Fruit fly (Drosophila melanogaster): ENCODE results near the gene Ir85a.

Gene Ir85a

DNA sequence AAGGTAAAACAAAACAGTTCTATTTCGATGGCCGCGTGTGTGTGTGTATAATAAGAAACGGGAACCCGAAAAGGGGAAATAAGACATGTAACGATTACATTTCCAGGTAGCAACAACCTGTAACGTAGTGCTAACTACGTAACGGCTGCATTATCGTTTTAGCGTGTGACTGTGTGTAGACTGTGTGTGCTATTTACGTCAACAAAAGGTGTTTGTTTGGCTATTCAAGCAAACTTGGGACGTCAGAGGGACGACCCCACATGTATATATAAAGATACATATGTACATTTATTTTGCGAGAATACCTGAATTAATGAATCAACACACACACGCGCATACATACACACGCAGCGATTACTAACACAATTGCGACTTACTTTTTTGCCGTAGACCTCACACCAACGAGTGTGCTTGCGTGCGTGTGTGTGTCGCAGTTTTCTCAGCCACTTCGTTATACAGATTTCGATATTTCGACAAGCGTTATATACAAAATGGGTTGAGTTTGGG is 25.1 kb downstream of the Ir85a start (continued):
- TF ChIP-seq Atf6 (GFP tag; IDR thresholded peaks at IDR 0.05) (peak; percentile 69), ase (GFP tag; IDR thresholded peaks at IDR 0.05) (no peak), sc (optimal IDR thresholded peaks at IDR 0.05) (no peak), sc (GFP tag; optimal IDR thresholded peaks at IDR 0.05) (no peak), ewg (GFP tag; optimal IDR thresholded peaks at IDR 0.05) (no peak), Kr (GFP tag; optimal IDR thresholded peaks at IDR 0.05) (no peak), pho (GFP tag; optimal IDR thresholded peaks at IDR 0.05) (no peak), gsb (GFP tag; IDR thresholded peaks at IDR 0.05) (peak; percentile 43; the same call in 1 of the 2 replicates), sim (GFP tag; IDR thresholded peaks at IDR 0.05) (no peak), bab2 (GFP tag; optimal IDR thresholded peaks at IDR 0.05) (no peak), Nf-YA (GFP tag; IDR thresholded peaks at IDR 0.05) (no peak), yki (optimal IDR thresholded peaks at IDR 0.05) (no peak), repo (GFP tag; optimal IDR thresholded peaks at IDR 0.05) (no peak), lbe (GFP tag; optimal IDR thresholded peaks at IDR 0.05) (peak; percentile 11), stwl (tag; optimal IDR thresholded peaks at IDR 0.05) (no peak), Nf-YC (tag; optimal IDR thresholded peaks at IDR 0.05) (no peak), seq (GFP tag; IDR thresholded peaks at IDR 0.05) (peak; percentile 39; the same call in 1 of the 2 replicates), CG1024 (GFP tag; IDR thresholded peaks at IDR 0.05) (no peak), br (optimal IDR thresholded peaks at IDR 0.05) (no peak), fd102C (GFP tag; optimal IDR thresholded peaks at IDR 0.05) (no peak), Lpt (GFP tag; optimal IDR thresholded peaks at IDR 0.05) (no peak), wek (GFP tag; optimal IDR thresholded peaks at IDR 0.05) (no peak), Hr3 (GFP tag; optimal IDR thresholded peaks at IDR 0.05) (no peak), schlank (tag; optimal IDR thresholded peaks at IDR 0.05) (peak; percentile 6), CG13123 (GFP tag; optimal IDR thresholded peaks at IDR 0.05) (no peak), Hr51 (GFP tag; optimal IDR thresholded peaks at IDR 0.05) (peak in 1 of 2 experiments; percentile 27), CG16863 (GFP tag; optimal IDR thresholded peaks at IDR 0.05) (peak; percentile 43), eyg (GFP tag; optimal IDR thresholded peaks at IDR 0.05) (no peak), CrebB (tag; optimal IDR thresholded peaks at IDR 0.05) (peak; percentile 72), CG12236 (GFP tag; optimal IDR thresholded peaks at IDR 0.05) (no peak), ara (GFP tag; IDR thresholded peaks at IDR 0.05) (no peak), CG30431 (GFP tag; optimal IDR thresholded peaks at IDR 0.05) (no peak), CG1602 (GFP tag; optimal IDR thresholded peaks at IDR 0.05) (no peak), bbx (GFP tag; IDR thresholded peaks at IDR 0.05; ENCODE audit: partially characterized antibody) (no peak), CG2875 (GFP tag; optimal IDR thresholded peaks at IDR 0.05) (peak; percentile 5), CG6791 (GFP tag; IDR thresholded peaks at IDR 0.05; ENCODE audit: partially characterized antibody) (no peak), CG30020 (tag; optimal IDR thresholded peaks at IDR 0.05) (no peak), tap (tag; optimal IDR thresholded peaks at IDR 0.05) (no peak), CG33213 (GFP tag; optimal IDR thresholded peaks at IDR 0.05) (peak; percentile 35), org-1 (GFP tag; optimal IDR thresholded peaks at IDR 0.05) (peak; percentile 27), CG5180 (GFP tag; optimal IDR thresholded peaks at IDR 0.05) (peak; percentile 30), dpn (GFP tag; optimal IDR thresholded peaks at IDR 0.05) (no peak), nmo (GFP tag; optimal IDR thresholded peaks at IDR 0.05) (no peak), rib (GFP tag; IDR thresholded peaks at IDR 0.05) (peak; percentile 77), CTCF (GFP tag; optimal IDR thresholded peaks at IDR 0.05) (no peak), Bteb2 (GFP tag; optimal IDR thresholded peaks at IDR 0.05) (no peak), jing (GFP tag; optimal IDR thresholded peaks at IDR 0.05) (no peak), Mrtf (GFP tag; IDR thresholded peaks at IDR 0.05) (no peak), CG1792 (GFP tag; optimal IDR thresholded peaks at IDR 0.05) (no peak), ERR (GFP tag; optimal IDR thresholded peaks at IDR 0.05) (no peak), D19B (GFP tag; optimal IDR thresholded peaks at IDR 0.05) (no peak), zf30C (GFP tag; optimal IDR thresholded peaks at IDR 0.05) (no peak), Drgx (GFP tag; IDR thresholded peaks at IDR 0.05) (no peak), Fer2 (tag; optimal IDR thresholded peaks at IDR 0.05) (no peak)

All from whole organism, embryonic.